Fruit fly (Drosophila melanogaster) whole organism, embryonic: ENCODE results near the gene CG32320.
A peak's percentile ranks its signal among the peaks of the same experiment; 100 is the strongest.

Source experiments
- Asciz ChIP-seq: fragments of 200-800 bp; sonication (Bioruptor generic); optimal IDR thresholded peaks from 2 replicates; lab custom pipeline; 2017; ENCODE audit warnings: missing biosample characterization, mild to moderate bottlenecking, missing genetic modification characterization, missing genetic modification reagents
- BtbVII ChIP-seq: fragments of 200-800 bp; sonication (Bioruptor generic); optimal IDR thresholded peaks from 3 replicates; lab custom pipeline; 2017; ENCODE audit warnings: missing biosample characterization, mild to moderate bottlenecking, missing genetic modification characterization
- CG10209 ChIP-seq: fragments of 200-800 bp; sonication (Bioruptor generic); optimal IDR thresholded peaks from 3 replicates; lab custom pipeline; 2017; ENCODE audit warnings: missing biosample characterization, mild to moderate bottlenecking, missing genetic modification characterization, missing genetic modification reagents
- CG1024 ChIP-seq: fragments of 200-800 bp; sonication (Bioruptor generic); IDR thresholded peaks from 2 replicates; pipeline ENCODE4 v1.3.6; 2022; ENCODE audit warnings: missing biosample characterization, missing genetic modification characterization
- CG10274 ChIP-seq: fragments of 200-800 bp; sonication (Bioruptor generic); optimal IDR thresholded peaks from 3 replicates; lab custom pipeline; 2017; ENCODE audit warnings: missing biosample characterization, mild to moderate bottlenecking, missing genetic modification characterization
- CG10565 ChIP-seq: fragments of 200-800 bp; sonication (Bioruptor generic); optimal IDR thresholded peaks from 3 replicates; lab custom pipeline; 2016; ENCODE audit warnings: missing biosample characterization, mild to moderate bottlenecking, missing genetic modification characterization
- CG15011 ChIP-seq: fragments of 200-800 bp; sonication (Bioruptor generic); optimal IDR thresholded peaks from 3 replicates; lab custom pipeline; 2018; ENCODE audit warnings: missing biosample characterization, mild to moderate bottlenecking, missing genetic modification characterization
- CG15269 ChIP-seq: fragments of 200-800 bp; sonication (Bioruptor generic); optimal IDR thresholded peaks from 2 replicates; lab custom pipeline; 2018; ENCODE audit warnings: missing biosample characterization, mild to moderate bottlenecking, missing genetic modification characterization, moderate library complexity
- CG15696 ChIP-seq: fragments of 200-800 bp; sonication (Bioruptor generic); optimal IDR thresholded peaks from 2 replicates; lab custom pipeline; 2019; ENCODE audit warnings: missing biosample characterization, mild to moderate bottlenecking, missing genetic modification characterization, moderate library complexity
- CG16813 ChIP-seq: fragments of 200-800 bp; sonication (Bioruptor generic); IDR thresholded peaks from 3 replicates; pipeline ENCODE4 v1.3.6; 2022; ENCODE audit warnings: missing biosample characterization, missing genetic modification characterization; ENCODE audit not compliant: partially characterized antibody
- CG17328 ChIP-seq: fragments of 200-800 bp; sonication (Bioruptor generic); IDR thresholded peaks from 2 replicates; pipeline ENCODE4 v1.3.6; 2022; ENCODE audit warnings: missing biosample characterization, missing genetic modification characterization
- CG17359 ChIP-seq: fragments of 200-800 bp; sonication (Bioruptor generic); optimal IDR thresholded peaks from 3 replicates; lab custom pipeline; 2018; ENCODE audit warnings: missing biosample characterization, mild to moderate bottlenecking, missing genetic modification characterization, moderate library complexity
- CG17612 ChIP-seq: fragments of 200-800 bp; sonication (Bioruptor generic); IDR thresholded peaks from 2 replicates; pipeline ENCODE4 v1.3.6; 2022; ENCODE audit warnings: missing biosample characterization, missing genetic modification characterization
- CG18764 ChIP-seq: fragments of 200-800 bp; sonication (Bioruptor generic); optimal IDR thresholded peaks from 3 replicates; lab custom pipeline; 2016; ENCODE audit warnings: missing biosample characterization, missing genetic modification characterization
- CG31441 ChIP-seq: fragments of 200-800 bp; sonication (Bioruptor generic); IDR thresholded peaks from 2 replicates; pipeline ENCODE4 v1.3.6; 2022; ENCODE audit warnings: missing biosample characterization, missing genetic modification characterization
- CG32767 ChIP-seq: fragments of 200-800 bp; sonication (Bioruptor generic); IDR thresholded peaks from 2 replicates; pipeline ENCODE4 v1.3.6; 2022; ENCODE audit warnings: missing biosample characterization, missing genetic modification characterization
- CG32772 ChIP-seq: fragments of 200-800 bp; sonication (Bioruptor generic); IDR thresholded peaks from 2 replicates; pipeline ENCODE4 v1.3.6; 2022; ENCODE audit warnings: missing biosample characterization, missing genetic modification characterization
- CG34422 ChIP-seq: fragments of 200-800 bp; sonication (Bioruptor generic); IDR thresholded peaks from 3 replicates; pipeline ENCODE4 v1.3.6; 2022; ENCODE audit warnings: missing biosample characterization, missing genetic modification characterization
- CG42726 ChIP-seq: fragments of 200-800 bp; sonication (Bioruptor generic); IDR thresholded peaks from 2 replicates; pipeline ENCODE4 v1.3.6; 2022; ENCODE audit warnings: missing biosample characterization, missing genetic modification characterization; ENCODE audit not compliant: partially characterized antibody
- CG5180 ChIP-seq: fragments of 200-800 bp; sonication (Bioruptor generic); optimal IDR thresholded peaks from 3 replicates; lab custom pipeline; 2017; ENCODE audit warnings: missing biosample characterization, missing genetic modification characterization, mild to moderate bottlenecking, moderate library complexity, missing genetic modification reagents
- CG6654 ChIP-seq: fragments of 200-800 bp; sonication (Bioruptor generic); optimal IDR thresholded peaks from 2 replicates; lab custom pipeline; 2017; ENCODE audit warnings: missing biosample characterization, mild to moderate bottlenecking, missing genetic modification characterization
- CG8281 ChIP-seq: fragments of 200-800 bp; sonication (Bioruptor generic); optimal IDR thresholded peaks from 2 replicates; lab custom pipeline; 2018; ENCODE audit warnings: missing biosample characterization, mild to moderate bottlenecking, missing genetic modification characterization, moderate library complexity
- CG8290 ChIP-seq, 3 experiments: fragments of 200-800 bp; sonication (Bioruptor generic); optimal IDR thresholded peaks; 2 replicates each; lab custom pipeline; 2016 to 2019; ENCODE audit warnings: missing biosample characterization in 3 of 3, missing genetic modification characterization in 3 of 3, mild to moderate bottlenecking in 2 of 3, moderate library complexity in 1 of 3
- CG9215 ChIP-seq: fragments of 200-800 bp; sonication (Bioruptor generic); IDR thresholded peaks from 2 replicates; pipeline ENCODE4 v1.3.6; 2022; ENCODE audit warnings: missing biosample characterization, missing genetic modification characterization
- CG9797 ChIP-seq: fragments of 200-800 bp; sonication (Bioruptor generic); optimal IDR thresholded peaks from 3 replicates; lab custom pipeline; 2018; ENCODE audit warnings: missing biosample characterization, mild to moderate bottlenecking, missing genetic modification characterization
- Doc3 ChIP-seq: fragments of 200-800 bp; sonication (Bioruptor generic); IDR thresholded peaks from 3 replicates; pipeline ENCODE4 v1.3.6; 2022; ENCODE audit warnings: missing biosample characterization, missing genetic modification characterization; ENCODE audit not compliant: partially characterized antibody
- Gsc ChIP-seq: fragments of 200-800 bp; sonication (Bioruptor generic); IDR thresholded peaks from 2 replicates; pipeline ENCODE4 v1.3.6; 2022; ENCODE audit warnings: missing biosample characterization, missing genetic modification characterization
- Gug ChIP-seq: fragments of 200-800 bp; sonication (Bioruptor generic); IDR thresholded peaks from 4 replicates; pipeline ENCODE4 v1.3.6; 2022; ENCODE audit warnings: missing biosample characterization, missing genetic modification characterization
- Hmr ChIP-seq: fragments of 200-800 bp; sonication (Bioruptor generic); optimal IDR thresholded peaks from 3 replicates; lab custom pipeline; 2017; ENCODE audit warnings: mild to moderate bottlenecking, missing biosample characterization, missing genetic modification reagents, missing genetic modification characterization
- Hr78 ChIP-seq, 2 experiments: fragments of 200-800 bp in 1 of 2; fragments of >200 bp in 1 of 2; sonication (Bioruptor generic) in 1 of 2; optimal IDR thresholded peaks; 2 replicates each; lab custom pipeline; 2017 to 2019; ENCODE audit warnings: missing biosample characterization in 2 of 2, missing genetic modification characterization in 2 of 2, mild to moderate bottlenecking in 1 of 2, moderate library complexity in 1 of 2
- NK7.1 ChIP-seq: fragments of 200-800 bp; sonication (Bioruptor generic); optimal IDR thresholded peaks from 3 replicates; lab custom pipeline; 2016; ENCODE audit warnings: missing biosample characterization, missing genetic modification characterization
- NfI ChIP-seq: fragments of 200-800 bp; sonication (Bioruptor generic); optimal IDR thresholded peaks from 3 replicates; lab custom pipeline; 2018; ENCODE audit warnings: missing biosample characterization, mild to moderate bottlenecking, missing genetic modification characterization, moderate library complexity
- Opbp ChIP-seq: fragments of 200-800 bp; sonication (Bioruptor generic); IDR thresholded peaks from 3 replicates; pipeline ENCODE4 v1.3.6; 2022; ENCODE audit warnings: missing biosample characterization, missing genetic modification characterization; ENCODE audit not compliant: partially characterized antibody
- Vsx1 ChIP-seq: fragments of 200-800 bp; sonication (Bioruptor generic); optimal IDR thresholded peaks from 2 replicates; lab custom pipeline; 2017; ENCODE audit warnings: missing biosample characterization, mild to moderate bottlenecking, missing genetic modification characterization, missing genetic modification reagents
- Xrp1 ChIP-seq: fragments of 200-800 bp; sonication (Bioruptor generic); IDR thresholded peaks from 2 replicates; pipeline ENCODE4 v1.3.6; 2022; ENCODE audit warnings: missing biosample characterization, missing genetic modification characterization
- ac ChIP-seq: fragments of 200-800 bp; sonication (Bioruptor generic); optimal IDR thresholded peaks from 3 replicates; lab custom pipeline; 2017; ENCODE audit warnings: missing biosample characterization, mild to moderate bottlenecking, missing genetic modification characterization
- ara ChIP-seq: fragments of 200-800 bp; sonication (Bioruptor generic); IDR thresholded peaks from 2 replicates; pipeline ENCODE4 v1.3.6; 2022; ENCODE audit warnings: missing biosample characterization, missing genetic modification characterization
- cwo ChIP-seq: fragments of 200-800 bp; sonication (Bioruptor generic); optimal IDR thresholded peaks from 3 replicates; lab custom pipeline; 2017; ENCODE audit warnings: missing biosample characterization, missing genetic modification characterization, mild to moderate bottlenecking, moderate library complexity, missing genetic modification reagents
- fu2 ChIP-seq: fragments of 200-800 bp; sonication (Bioruptor generic); optimal IDR thresholded peaks from 2 replicates; lab custom pipeline; 2016; ENCODE audit warnings: missing biosample characterization, missing genetic modification characterization
- gcm ChIP-seq: fragments of 200-800 bp; sonication (Bioruptor generic); optimal IDR thresholded peaks from 2 replicates; lab custom pipeline; 2019; ENCODE audit warnings: missing biosample characterization, mild to moderate bottlenecking, missing genetic modification characterization, moderate library complexity
- jigr1 ChIP-seq: fragments of 200-800 bp; sonication (Bioruptor generic); IDR thresholded peaks from 3 replicates; pipeline ENCODE4 v1.3.6; 2022; ENCODE audit warnings: missing biosample characterization, missing genetic modification characterization
- jing ChIP-seq: fragments of 200-800 bp; sonication (Bioruptor generic); optimal IDR thresholded peaks from 2 replicates; lab custom pipeline; 2018; ENCODE audit warnings: missing biosample characterization, mild to moderate bottlenecking, missing genetic modification characterization
- jumu ChIP-seq: fragments of 200-800 bp; sonication (Bioruptor generic); optimal IDR thresholded peaks from 3 replicates; lab custom pipeline; 2016; ENCODE audit warnings: missing biosample characterization, missing genetic modification characterization
- nau ChIP-seq: fragments of 200-800 bp; sonication (Bioruptor generic); optimal IDR thresholded peaks from 3 replicates; lab custom pipeline; 2017; ENCODE audit warnings: missing biosample characterization, mild to moderate bottlenecking, missing genetic modification characterization, missing genetic modification reagents
- onecut ChIP-seq: fragments of 200-800 bp; sonication (Bioruptor generic); IDR thresholded peaks from 2 replicates; pipeline ENCODE4 v1.3.6; 2022; ENCODE audit warnings: missing biosample characterization, missing genetic modification characterization
- ro ChIP-seq: fragments of 200-800 bp; sonication (Bioruptor generic); IDR thresholded peaks from 2 replicates; pipeline ENCODE4 v1.3.6; 2022; ENCODE audit warnings: missing biosample characterization, missing genetic modification characterization
- shn ChIP-seq: fragments of 200-800 bp; sonication (Bioruptor generic); optimal IDR thresholded peaks from 3 replicates; lab custom pipeline; 2016; ENCODE audit warnings: missing biosample characterization, missing genetic modification characterization
- sima ChIP-seq: fragments of 200-800 bp; sonication (Bioruptor generic); optimal IDR thresholded peaks from 2 replicates; lab custom pipeline; 2016; ENCODE audit warnings: missing biosample characterization, missing genetic modification characterization

The CG32320 gene

DNA sequence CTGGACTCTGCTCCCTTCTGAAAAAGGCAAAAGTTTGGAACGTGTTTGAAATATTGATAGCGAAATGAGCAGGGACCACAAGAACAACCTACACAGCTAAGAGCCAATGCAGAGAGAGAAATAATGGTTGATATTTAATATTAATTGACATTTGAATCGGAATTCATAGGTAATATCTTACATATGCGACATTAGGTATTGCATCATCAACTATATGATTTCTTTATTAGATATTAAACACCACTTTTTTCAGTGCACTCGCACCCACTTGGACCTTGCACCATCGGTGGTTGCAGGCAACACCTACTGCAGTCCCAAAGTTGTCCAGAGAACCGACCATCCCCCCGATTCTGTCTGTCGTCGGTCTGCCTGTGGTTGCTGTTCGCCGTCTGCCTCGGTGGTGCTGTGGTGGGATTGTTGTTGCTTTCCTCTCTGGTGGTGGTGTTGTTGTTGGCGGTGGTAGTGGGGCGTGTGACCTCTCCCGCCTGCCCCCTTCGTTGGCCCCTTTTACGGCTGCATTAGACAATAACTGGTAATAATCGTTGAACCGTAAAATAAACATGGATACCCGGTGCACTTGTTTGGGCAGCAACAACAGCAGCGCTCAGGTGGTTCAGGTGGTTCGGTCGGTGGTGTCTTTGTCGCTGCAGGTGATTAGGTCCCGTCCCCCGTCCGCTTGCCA lies 19.4 kb upstream of the CG32320 start (continued):
- TF ChIP-seq gcm (GFP tag; lab: Kevin White, UChicago), result peak; percentile 59
- no peak for TF ChIP-seq CG18764 (GFP tag; lab: Kevin White, UChicago)
- peak; percentile 44 for TF ChIP-seq cwo (GFP tag; lab: Kevin White, UChicago)
- no peak for TF ChIP-seq CG42726 (GFP tag; lab: Robert Waterston, UW)
- peak; percentile 35 for TF ChIP-seq CG8281
- peak; percentile 51; the same call in 1 of the 2 replicates for TF ChIP-seq ro
- TF ChIP-seq CG32767 (GFP tag; lab: Robert Waterston, UW), result peak; percentile 53; the same call in 1 of the 2 replicates
- no peak for TF ChIP-seq CG10274 (GFP tag; lab: Kevin White, UChicago)
- peak; percentile 52; the same call in 1 of the 2 replicates for TF ChIP-seq CG1024 (GFP tag; lab: Robert Waterston, UW)
- peak; percentile 18; the same call in 1 of the 2 replicates for TF ChIP-seq Gsc (GFP tag; lab: Robert Waterston, UW)
- TF ChIP-seq ac, result no peak
- TF ChIP-seq CG8290 (GFP tag; optimal IDR thresholded peaks at IDR 0.05; lab: Kevin White, UChicago), result no peak
- peak in 1 of 2 experiments; percentile 76 for TF ChIP-seq CG8290 (tag; optimal IDR thresholded peaks at IDR 0.05; lab: Kevin White, UChicago)
- TF ChIP-seq CG17328 (GFP tag; lab: Robert Waterston, UW), result peak; percentile 80
- peak; percentile 54 for TF ChIP-seq CG31441
- peak; percentile 54 for TF ChIP-seq jing (GFP tag; lab: Kevin White, UChicago)
- peak in 1 of 2 experiments; percentile 90 for TF ChIP-seq Hr78 (GFP tag; optimal IDR thresholded peaks at IDR 0.05; lab: Kevin White, UChicago)
- TF ChIP-seq Gug (GFP tag; lab: Robert Waterston, UW), result no peak; the same call in 3 of the 4 replicates
- TF ChIP-seq Asciz (GFP tag; lab: Kevin White, UChicago), result peak; percentile 24
- peak; percentile 64; the same call in 2 of the 3 replicates for TF ChIP-seq CG34422
- no peak for TF ChIP-seq shn
- TF ChIP-seq BtbVII (GFP tag; lab: Kevin White, UChicago), result peak; percentile 21
- no peak for TF ChIP-seq CG15011 (GFP tag; lab: Kevin White, UChicago)
- peak; percentile 61 for TF ChIP-seq CG32772 (GFP tag; lab: Robert Waterston, UW)
- TF ChIP-seq nau, result peak; percentile 7
- TF ChIP-seq Doc3 (GFP tag; lab: Robert Waterston, UW), result no peak
- TF ChIP-seq Opbp (GFP tag; lab: Robert Waterston, UW), result no peak
- TF ChIP-seq Vsx1 (GFP tag; lab: Kevin White, UChicago), result no peak
- peak; percentile 62 for TF ChIP-seq CG10209 (GFP tag; lab: Kevin White, UChicago)
- no peak for TF ChIP-seq fu2 (GFP tag; lab: Kevin White, UChicago)
- TF ChIP-seq CG9797 (GFP tag; lab: Kevin White, UChicago), result no peak
- TF ChIP-seq CG16813 (GFP tag; lab: Robert Waterston, UW), result no peak
- TF ChIP-seq CG10565 (GFP tag; lab: Kevin White, UChicago), result no peak
- TF ChIP-seq NfI, result peak; percentile 16
- peak; percentile 39 for TF ChIP-seq CG15269
- peak; percentile 23; the same call in 1 of the 2 replicates for TF ChIP-seq CG9215 (GFP tag; lab: Robert Waterston, UW)
- peak; percentile 60 for TF ChIP-seq CG17359 (tag; lab: Kevin White, UChicago)
- TF ChIP-seq jumu (GFP tag; lab: Kevin White, UChicago), result no peak
- peak; percentile 84 for TF ChIP-seq Xrp1 (GFP tag; lab: Robert Waterston, UW)
- TF ChIP-seq onecut (GFP tag; lab: Robert Waterston, UW), result peak; percentile 47
- TF ChIP-seq Hmr (GFP tag; lab: Kevin White, UChicago), result peak; percentile 51
- peak; percentile 24 for TF ChIP-seq NK7.1 (GFP tag; lab: Kevin White, UChicago)
- 0 out of 3 replicates have a peak, but pooled peaks have one; percentile 22 for TF ChIP-seq jigr1 (GFP tag; lab: Robert Waterston, UW)
- no peak for TF ChIP-seq CG6654 (GFP tag; lab: Kevin White, UChicago)
- peak; percentile 87 for TF ChIP-seq ara (GFP tag; lab: Robert Waterston, UW)
- TF ChIP-seq CG17612 (GFP tag; lab: Robert Waterston, UW), result no peak
- TF ChIP-seq sima (GFP tag; lab: Kevin White, UChicago), result no peak
- peak; percentile 34 for TF ChIP-seq CG5180 (GFP tag; lab: Kevin White, UChicago)
- TF ChIP-seq CG15696, result peak; percentile 40
